Worm (Caenorhabditis elegans): Measurements from ENCODE around the gene ing-3.

Gene ing-3

ce11 chrII:13931944-13932343 lies 56.1 kb downstream of the ing-3 start, which contains the start of gene hot-3:
Gene hot-3, minus strand, starts transcription at chrII:13932044.
- no peak for TF ChIP-seq unc-62 (GFP tag; optimal IDR thresholded peaks at IDR 0.05)
